Fruit fly (Drosophila melanogaster): ENCODE data around the gene RpL37A.

The RpL37A gene

DNA sequence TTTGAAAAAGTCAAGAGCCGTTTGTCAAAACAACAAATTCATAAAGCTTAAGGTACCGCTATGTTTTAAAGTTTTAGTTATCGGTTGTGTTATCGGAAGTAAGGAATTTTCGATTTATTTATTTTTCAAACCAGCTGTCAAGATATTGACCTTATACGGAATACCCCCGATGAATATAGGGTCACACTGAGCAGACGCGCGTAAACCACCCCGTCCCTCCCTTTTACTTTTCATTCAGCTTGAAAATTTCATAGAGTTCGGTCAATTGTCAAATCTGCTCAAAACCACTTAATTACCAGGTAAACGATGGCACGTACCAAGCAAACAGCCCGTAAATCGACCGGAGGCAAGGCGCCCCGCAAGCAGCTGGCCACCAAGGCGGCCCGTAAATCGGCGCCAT lies 15.8 kb upstream of the RpL37A start, which contains the start of the genes CG14036 and His3.3A:
CG14036 (minus strand) TSS at position 64 of the 400 bp plus-strand sequence.
His3.3A (plus strand) TSS at position 106 of the 400 bp plus-strand sequence.
- TF ChIP-seq Sox14 (GFP tag; optimal IDR thresholded peaks at IDR 0.05) (peak; percentile 0), CG7368 (GFP tag; optimal IDR thresholded peaks at IDR 0.05) (no peak), net (GFP tag; optimal IDR thresholded peaks at IDR 0.05) (no peak), svp (GFP tag) (peak; percentile 6), esn (GFP tag; optimal IDR thresholded peaks at IDR 0.05) (peak; percentile 31), fd59A (GFP tag; optimal IDR thresholded peaks at IDR 0.05) (no peak), Sox102F (GFP tag; optimal IDR thresholded peaks at IDR 0.05) (no peak), Lpt (GFP tag; optimal IDR thresholded peaks at IDR 0.05) (no peak), CG10669 (GFP tag; optimal IDR thresholded peaks at IDR 0.05) (no peak), Ets21C (GFP tag; optimal IDR thresholded peaks at IDR 0.05) (no peak), acj6 (GFP tag; optimal IDR thresholded peaks at IDR 0.05) (no peak), fkh (GFP tag; optimal IDR thresholded peaks at IDR 0.05) (peak; percentile 92), salr (GFP tag; optimal IDR thresholded peaks at IDR 0.05) (no peak), CG1621 (tag; optimal IDR thresholded peaks at IDR 0.05) (peak; percentile 30), Eip78C (GFP tag) (peak; percentile 60), achi (GFP tag; optimal IDR thresholded peaks at IDR 0.05) (peak; percentile 49), ss (GFP tag; optimal IDR thresholded peaks at IDR 0.05) (no peak), Sox15 (GFP tag; optimal IDR thresholded peaks at IDR 0.05) (no peak), CG11294 (GFP tag; IDR thresholded peaks at IDR 0.05) (no peak), CG32006 (GFP tag; optimal IDR thresholded peaks at IDR 0.05) (no peak), CG31627 (GFP tag; optimal IDR thresholded peaks at IDR 0.05) (no peak)

DNA sequence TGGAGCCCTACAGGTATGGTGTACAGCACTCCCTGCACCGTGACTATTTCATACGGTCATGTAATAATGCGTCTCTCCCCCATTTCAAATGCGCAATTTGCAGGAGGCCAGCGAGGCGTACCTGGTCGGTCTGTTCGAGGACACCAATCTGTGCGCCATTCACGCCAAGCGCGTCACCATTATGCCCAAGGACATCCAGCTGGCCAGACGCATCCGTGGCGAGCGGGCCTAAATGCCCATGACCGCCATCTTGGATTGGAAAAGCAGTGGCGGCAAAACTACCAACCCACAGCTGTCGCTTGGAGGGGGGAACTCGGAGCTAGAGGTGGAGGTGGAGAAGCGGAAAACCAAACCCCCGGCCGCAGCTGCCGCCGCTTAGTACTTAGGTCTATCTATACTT lies 15.2 kb upstream of the RpL37A start:
- TF ChIP-seq CG11762 (GFP tag; optimal IDR thresholded peaks at IDR 0.05; ENCODE audit: insufficient read depth) (no peak), Hr38 (GFP tag; optimal IDR thresholded peaks at IDR 0.05) (no peak), Sox14 (GFP tag; optimal IDR thresholded peaks at IDR 0.05) (no peak), CG6808 (GFP tag; optimal IDR thresholded peaks at IDR 0.05) (no peak), CG6854 (GFP tag; optimal IDR thresholded peaks at IDR 0.05) (no peak), Eip78C (GFP tag) (no peak), topi (GFP tag; optimal IDR thresholded peaks at IDR 0.05) (no peak), CG34406 (GFP tag; optimal IDR thresholded peaks at IDR 0.05) (no peak), fkh (GFP tag; optimal IDR thresholded peaks at IDR 0.05) (no peak), lz (GFP tag; optimal IDR thresholded peaks at IDR 0.05) (no peak), ss (GFP tag; optimal IDR thresholded peaks at IDR 0.05) (no peak), Blimp-1 (GFP tag; optimal IDR thresholded peaks at IDR 0.05) (no peak), Smox (GFP tag; optimal IDR thresholded peaks at IDR 0.05) (no peak), CG16779 (tag; optimal IDR thresholded peaks at IDR 0.05) (no peak), Hr39 (GFP tag; optimal IDR thresholded peaks at IDR 0.05) (no peak), Lpt (GFP tag; optimal IDR thresholded peaks at IDR 0.05) (no peak), esn (GFP tag; optimal IDR thresholded peaks at IDR 0.05) (no peak), Sox15 (GFP tag; optimal IDR thresholded peaks at IDR 0.05) (no peak), Gug (GFP tag; IDR thresholded peaks at IDR 0.05) (no peak)

DNA sequence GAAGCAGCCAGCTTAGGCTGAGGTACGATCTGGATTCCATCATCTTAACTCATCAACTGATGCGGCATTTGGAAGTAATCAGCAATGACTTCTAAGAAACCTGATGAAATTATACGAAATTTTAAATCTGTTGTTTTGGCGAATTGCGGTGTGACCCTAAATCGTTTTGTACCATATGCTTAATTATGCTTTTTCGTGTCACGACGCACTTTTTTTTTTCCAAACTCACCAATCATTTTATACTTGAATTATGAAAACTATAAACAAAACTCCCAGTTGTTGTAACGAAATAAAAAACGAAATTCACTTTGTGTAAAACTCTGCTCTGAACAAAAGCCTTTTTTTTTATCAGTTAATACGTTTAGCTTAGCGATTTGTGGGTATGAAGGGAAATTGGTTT lies 12.7 kb upstream of the RpL37A start, which contains the start of gene Nepl3:
Nepl3 (minus strand) TSS at position 155 of the 400 bp plus-strand sequence.
- no peak for TF ChIP-seq dac (GFP tag; optimal IDR thresholded peaks at IDR 0.05)
- no peak for TF ChIP-seq CG7368 (GFP tag; optimal IDR thresholded peaks at IDR 0.05)
- TF ChIP-seq Eip78C (GFP tag): peak; percentile 24

- TF ChIP-seq OdsH (GFP tag; optimal IDR thresholded peaks at IDR 0.05) (peak; percentile 49), svp (GFP tag) (peak; percentile 76), CG3919 (GFP tag; optimal IDR thresholded peaks at IDR 0.05) (peak; percentile 44), CG6276 (GFP tag; optimal IDR thresholded peaks at IDR 0.05) (no peak), Hr38 (GFP tag; optimal IDR thresholded peaks at IDR 0.05) (no peak), spab (GFP tag; optimal IDR thresholded peaks at IDR 0.05) (no peak), CG9139 (GFP tag; optimal IDR thresholded peaks at IDR 0.05) (no peak), dsx (GFP tag; optimal IDR thresholded peaks at IDR 0.05; ENCODE audit: poor library complexity, severe bottlenecking) (peak; percentile 45), net (GFP tag; optimal IDR thresholded peaks at IDR 0.05) (peak; percentile 37), cyc (GFP tag; optimal IDR thresholded peaks at IDR 0.05) (peak; percentile 38), Gug (GFP tag; IDR thresholded peaks at IDR 0.05) (0 out of 2 replicates have a peak, but pooled peaks have one; percentile 12), CG34406 (GFP tag; optimal IDR thresholded peaks at IDR 0.05) (peak; percentile 39), achi (GFP tag; optimal IDR thresholded peaks at IDR 0.05) (peak; percentile 48), topi (GFP tag; optimal IDR thresholded peaks at IDR 0.05) (peak; percentile 55), CG8632 (GFP tag; optimal IDR thresholded peaks at IDR 0.05) (peak; percentile 46), fd59A (GFP tag; optimal IDR thresholded peaks at IDR 0.05) (peak; percentile 21), Ets21C (GFP tag; optimal IDR thresholded peaks at IDR 0.05) (peak; percentile 44), eg (GFP tag; IDR thresholded peaks at IDR 0.05) (peak; percentile 36; the same call in 1 of the 3 replicates), CG3032 (tag; optimal IDR thresholded peaks at IDR 0.05) (peak; percentile 54)
Observed at dm6 chr2L:5059645-5060254, 11.0 kb upstream of the RpL37A start, which contains the start of gene Rpn11. Rpn11 (minus strand) TSS chr2L:5059790.

All from whole organism, prepupa.